Worm (Caenorhabditis elegans): ENCODE data around the gene nhr-195.

Gene nhr-195

ce11 chrV:8983604-8984003 lies 11.4 kb upstream of the nhr-195 start, which contains the start of gene str-86:
Gene str-86, minus strand, starts transcription at chrV:8983704.
- no peak for TF ChIP-seq unc-62 (GFP tag; optimal IDR thresholded peaks at IDR 0.05)
- TF ChIP-seq ceh-40 (GFP tag; IDR thresholded peaks at IDR 0.05) = no peak
- TF ChIP-seq lin-54 (GFP tag; optimal IDR thresholded peaks at IDR 0.05) = no peak
- no peak for TF ChIP-seq B0336.3 (GFP tag; IDR thresholded peaks at IDR 0.05)
- TF ChIP-seq ceh-27 (GFP tag; optimal IDR thresholded peaks at IDR 0.05) = no peak
- TF ChIP-seq mes-4 (tag; optimal IDR thresholded peaks at IDR 0.05) = no peak
- no peak for TF ChIP-seq nhr-90 (tag; optimal IDR thresholded peaks at IDR 0.05)
- no peak for TF ChIP-seq ZK185.1 (tag; optimal IDR thresholded peaks at IDR 0.05; ENCODE audit: poor library complexity, severe bottlenecking)
- no peak for TF ChIP-seq F39B2.1 (GFP tag; IDR thresholded peaks at IDR 0.05)
- TF ChIP-seq him-1 (tag; optimal IDR thresholded peaks at IDR 0.05) = no peak
- no peak for TF ChIP-seq ekl-4 (GFP tag; IDR thresholded peaks at IDR 0.05)

- TF ChIP-seq cebp-2 (GFP tag; IDR thresholded peaks at IDR 0.05) = no peak
- TF ChIP-seq zfh-2 (GFP tag; conservative IDR thresholded peaks at IDR 0.05) = no peak
- no peak for TF ChIP-seq hmg-1.2 (GFP tag; IDR thresholded peaks at IDR 0.05)
- TF ChIP-seq pbrm-1 (GFP tag; IDR thresholded peaks at IDR 0.05) = no peak
- TF ChIP-seq F49E8.2 (tag; optimal IDR thresholded peaks at IDR 0.05; ENCODE audit: insufficient read depth) = no peak
- no peak for TF ChIP-seq F39B2.1 (GFP tag; IDR thresholded peaks at IDR 0.05)
- no peak for TF ChIP-seq hlh-12 (tag; optimal IDR thresholded peaks at IDR 0.05)
- TF ChIP-seq F37B4.10 (GFP tag; IDR thresholded peaks at IDR 0.05) = no peak
- no peak for TF ChIP-seq mes-4 (tag; optimal IDR thresholded peaks at IDR 0.05)
- TF ChIP-seq snpc-3.4 (tag; optimal IDR thresholded peaks at IDR 0.05) = no peak
- no peak for TF ChIP-seq ceh-40 (GFP tag; IDR thresholded peaks at IDR 0.05)
- TF ChIP-seq lsy-27 (tag; optimal IDR thresholded peaks at IDR 0.05; ENCODE audit: borderline replicate concordance, insufficient read depth) = no peak
- no peak for TF ChIP-seq egl-44 (GFP tag; IDR thresholded peaks at IDR 0.05)
- no peak for TF ChIP-seq madf-3 (GFP tag; IDR thresholded peaks at IDR 0.05)
- TF ChIP-seq ceh-91 (GFP tag; IDR thresholded peaks at IDR 0.05) = no peak
- no peak for TF ChIP-seq let-526 (GFP tag; IDR thresholded peaks at IDR 0.05)
- TF ChIP-seq lin-35 (GFP tag; optimal IDR thresholded peaks at IDR 0.05) = no peak
- TF ChIP-seq tbp1 (GFP tag; optimal IDR thresholded peaks at IDR 0.05) = no peak
- TF ChIP-seq F57C9.4 (tag; optimal IDR thresholded peaks at IDR 0.05) = no peak
These were observed 8.7 kb upstream of the nhr-195 start, which contains the start of gene str-84 for ce11 chrV:8980845-8981244. Gene str-84, minus strand, starts transcription at chrV:8980945.

ce11 chrV:8977895-8978294 lies 5.7 kb upstream of the nhr-195 start:
- TF ChIP-seq cebp-1 (GFP tag; IDR thresholded peaks at IDR 0.05) (peak; percentile 34; the same call in 1 of the 2 replicates), cebp-1 (tag; optimal IDR thresholded peaks at IDR 0.05) (no peak), hmg-1.2 (GFP tag; IDR thresholded peaks at IDR 0.05) (no peak)

ce11 chrV:8974889-8975422 lies 2.8 kb upstream of the nhr-195 start, which contains the start of gene nhr-143:
Gene nhr-143, minus strand, starts transcription at chrV:8974939.
- TF ChIP-seq F10E7.11 (tag; optimal IDR thresholded peaks at IDR 0.05) (no peak), zim-3 (tag; optimal IDR thresholded peaks at IDR 0.05) (no peak), nhr-80 (tag; optimal IDR thresholded peaks at IDR 0.05) (peak; percentile 63), ekl-4 (GFP tag; IDR thresholded peaks at IDR 0.05) (no peak), cebp-1 (GFP tag; IDR thresholded peaks at IDR 0.05) (no peak), cebp-1 (tag; optimal IDR thresholded peaks at IDR 0.05) (no peak), K11D2.4 (GFP tag; IDR thresholded peaks at IDR 0.05) (no peak), ceh-91 (GFP tag; IDR thresholded peaks at IDR 0.05) (no peak)
